Worm (Caenorhabditis elegans): ENCODE measurements around the gene gpd-3.

The gpd-3 gene

DNA sequence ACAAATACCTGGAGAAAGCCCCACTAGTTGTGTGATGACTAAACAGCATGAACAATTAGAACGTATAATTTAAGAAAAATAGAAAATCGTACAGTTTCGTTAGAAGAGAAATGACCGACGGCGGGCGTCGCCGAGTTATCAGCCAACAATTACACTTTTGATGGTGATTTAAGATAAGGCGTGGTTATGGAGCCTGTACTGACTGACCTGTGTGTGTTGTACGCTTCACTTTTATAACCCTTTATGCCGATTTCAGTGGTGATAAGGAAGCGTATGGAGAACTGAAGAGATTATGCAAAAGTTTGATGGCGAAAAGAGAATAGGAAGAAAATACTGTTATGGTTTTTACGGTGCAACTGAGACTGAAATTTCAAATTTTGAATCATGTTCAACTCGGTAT lies 40.0 kb upstream of the gpd-3 start:
- no peak for TF ChIP-seq elt-1 (tag; optimal IDR thresholded peaks at IDR 0.05)
- TF ChIP-seq sma-9 (GFP tag; optimal IDR thresholded peaks at IDR 0.05), result peak; percentile 63
- TF ChIP-seq sma-9 (tag; optimal IDR thresholded peaks at IDR 0.05), result no peak
- TF ChIP-seq crh-2 (tag; optimal IDR thresholded peaks at IDR 0.05), result peak; percentile 46
- peak; percentile 20 for TF ChIP-seq sma-3 (GFP tag; optimal IDR thresholded peaks at IDR 0.05)
- no peak for TF ChIP-seq R02D3.7 (tag; optimal IDR thresholded peaks at IDR 0.05)
- TF ChIP-seq nhr-129 (tag; optimal IDR thresholded peaks at IDR 0.05), result peak; percentile 5
- TF ChIP-seq egl-27 (tag; optimal IDR thresholded peaks at IDR 0.05), result peak; percentile 6
- no peak for TF ChIP-seq ceh-16 (tag; optimal IDR thresholded peaks at IDR 0.05)
- peak; percentile 92 for TF ChIP-seq fos-1 (tag; optimal IDR thresholded peaks at IDR 0.05)
- peak; percentile 65 for TF ChIP-seq F13H6.1 (tag; optimal IDR thresholded peaks at IDR 0.05)

ce11 chrX:3152361-3152760 lies 39.2 kb upstream of the gpd-3 start, which contains the start of gene bbln-1:
Gene bbln-1 (minus strand): TSS chrX:3152461.
- TF ChIP-seq lin-39 (tag; optimal IDR thresholded peaks at IDR 0.05) (no peak), snpc-4 (tag; optimal IDR thresholded peaks at IDR 0.05) (no peak), mab-5 (tag; optimal IDR thresholded peaks at IDR 0.05) (no peak), lin-13 (GFP tag; optimal IDR thresholded peaks at IDR 0.05) (no peak), nhr-237 (tag; optimal IDR thresholded peaks at IDR 0.05) (no peak)

DNA sequence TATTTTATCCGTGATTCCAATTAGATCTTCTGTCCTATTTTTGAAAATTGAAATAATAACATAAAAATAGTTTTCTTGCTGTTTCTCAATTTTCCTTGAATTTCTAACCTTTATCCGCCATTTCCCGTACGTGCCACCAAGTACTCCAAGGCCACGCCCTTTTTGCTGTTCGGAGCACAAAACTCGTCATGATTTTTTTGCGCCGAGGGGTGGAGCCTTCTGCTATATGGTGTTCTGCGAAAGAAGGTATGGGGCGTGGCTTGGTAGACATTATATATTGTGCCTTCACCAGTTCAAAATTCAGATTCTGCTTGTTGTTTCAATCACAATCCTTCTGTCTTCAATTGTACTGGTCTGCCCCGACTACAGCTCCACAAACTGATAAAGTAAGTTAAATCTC lies 32.1 kb upstream of the gpd-3 start, which contains the start of gene C15C7.4:
TSS of gene C15C7.4 (plus strand) at position 301 of the 400 bp plus-strand sequence.
- no peak for TF ChIP-seq alr-1 (tag; optimal IDR thresholded peaks at IDR 0.05)
- no peak for TF ChIP-seq lin-13 (GFP tag; optimal IDR thresholded peaks at IDR 0.05)
- no peak for TF ChIP-seq nhr-25 (tag; optimal IDR thresholded peaks at IDR 0.05)
- TF ChIP-seq nhr-23 (tag; optimal IDR thresholded peaks at IDR 0.05), result no peak
- no peak for TF ChIP-seq nhr-6 (tag; optimal IDR thresholded peaks at IDR 0.05)
- TF ChIP-seq zag-1 (tag; optimal IDR thresholded peaks at IDR 0.05), result no peak
- TF ChIP-seq elt-1 (tag; optimal IDR thresholded peaks at IDR 0.05), result no peak
- TF ChIP-seq mab-5 (tag; optimal IDR thresholded peaks at IDR 0.05), result no peak
- TF ChIP-seq ztf-11 (tag; optimal IDR thresholded peaks at IDR 0.05), result no peak
- no peak for TF ChIP-seq nhr-77 (tag; optimal IDR thresholded peaks at IDR 0.05)
- TF ChIP-seq blmp-1 (tag; optimal IDR thresholded peaks at IDR 0.05; ENCODE audit: insufficient read depth), result no peak

DNA sequence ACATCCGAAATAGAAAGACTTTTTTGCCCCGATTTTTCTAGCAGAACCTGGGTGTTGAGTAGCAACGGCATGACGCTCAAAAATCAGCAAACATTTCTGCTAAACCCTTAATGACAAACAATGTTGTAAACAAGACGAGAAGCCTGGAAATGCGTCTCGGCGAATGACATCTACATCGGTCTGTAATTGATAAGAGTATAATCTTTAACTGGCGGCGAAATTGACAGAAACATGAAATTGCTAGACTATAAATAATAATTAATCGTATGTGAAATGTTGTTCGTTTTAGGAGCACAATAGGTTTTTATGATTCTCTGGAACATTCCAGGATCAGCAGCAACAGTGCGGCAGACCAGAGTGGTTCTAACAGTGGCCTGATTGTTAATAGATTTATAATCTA lies 28.6 kb upstream of the gpd-3 start:
- TF ChIP-seq ceh-82 (tag; optimal IDR thresholded peaks at IDR 0.05) (no peak), sma-9 (GFP tag; optimal IDR thresholded peaks at IDR 0.05) (peak; percentile 19), sma-9 (tag; optimal IDR thresholded peaks at IDR 0.05) (no peak), fos-1 (tag; optimal IDR thresholded peaks at IDR 0.05) (peak; percentile 20), F13H6.1 (tag; optimal IDR thresholded peaks at IDR 0.05) (no peak), C34F6.9 (tag; optimal IDR thresholded peaks at IDR 0.05) (no peak), unc-55 (GFP tag; optimal IDR thresholded peaks at IDR 0.05) (no peak), ama-1 (optimal IDR thresholded peaks at IDR 0.05) (no peak), lsy-2 (tag; optimal IDR thresholded peaks at IDR 0.05) (no peak), elt-3 (tag; optimal IDR thresholded peaks at IDR 0.05) (no peak)

ce11 chrX:3139516-3140301 lies 26.6 kb upstream of the gpd-3 start:
- TF ChIP-seq unc-39 (tag; optimal IDR thresholded peaks at IDR 0.05), result no peak

DNA sequence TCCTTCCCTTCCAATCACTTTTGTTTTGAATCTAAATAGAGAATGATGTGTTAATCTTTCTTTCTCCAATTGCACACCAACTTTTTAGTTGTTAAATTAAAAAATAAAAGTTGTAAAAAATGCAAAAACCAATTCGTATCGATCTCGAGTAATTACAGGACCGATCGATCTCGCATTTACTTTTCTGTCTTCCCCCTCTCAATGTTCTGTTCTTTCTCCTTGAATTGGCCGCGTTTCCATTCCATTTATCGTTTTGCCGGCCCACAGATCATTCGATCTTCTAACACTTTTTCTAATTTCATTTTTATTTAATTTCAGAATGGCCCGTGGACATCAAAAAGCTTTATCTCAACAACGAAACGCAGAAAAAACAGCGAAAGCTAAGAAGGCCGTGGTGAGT lies 22.0 kb upstream of the gpd-3 start, which contains the start of gene K10B3.1:
TSS of gene K10B3.1 (plus strand) at position 301 of the 400 bp plus-strand sequence.
- no peak for TF ChIP-seq nhr-129 (tag; optimal IDR thresholded peaks at IDR 0.05)
- TF ChIP-seq mdl-1 (tag; optimal IDR thresholded peaks at IDR 0.05), result no peak
- peak; percentile 10 for TF ChIP-seq nhr-21 (tag; optimal IDR thresholded peaks at IDR 0.05)

All from whole organism, L2 larva.